Fruit fly (Drosophila melanogaster): ENCODE measurements around the gene CG7294.

The CG7294 gene

DNA sequence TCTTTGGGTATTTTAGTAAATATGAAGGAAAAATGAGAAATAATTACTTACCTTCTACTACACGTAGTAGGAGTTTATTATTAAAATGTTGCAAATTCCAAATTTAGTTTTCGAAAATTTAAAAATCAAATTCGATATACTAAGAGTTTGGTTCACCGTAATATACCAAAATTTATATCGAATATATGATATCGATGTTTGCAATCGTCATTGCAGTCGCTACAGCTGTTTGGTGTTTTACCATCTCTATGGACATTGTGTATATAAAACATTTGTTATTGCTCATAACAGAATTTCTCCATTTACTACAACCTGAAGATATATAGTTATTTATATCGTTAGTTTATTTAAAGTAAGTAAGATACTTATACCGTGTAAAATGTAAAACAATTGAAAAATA, 39.7 kb upstream of the CG7294 start, which contains the start of gene CG6443:
CG6443 (plus strand) TSS at position 228 of the 400 bp plus-strand sequence.
- TF ChIP-seq bab1 (GFP tag; optimal IDR thresholded peaks at IDR 0.05) = peak; percentile 22
- no peak for TF ChIP-seq CG33017 (tag; optimal IDR thresholded peaks at IDR 0.05)

DNA sequence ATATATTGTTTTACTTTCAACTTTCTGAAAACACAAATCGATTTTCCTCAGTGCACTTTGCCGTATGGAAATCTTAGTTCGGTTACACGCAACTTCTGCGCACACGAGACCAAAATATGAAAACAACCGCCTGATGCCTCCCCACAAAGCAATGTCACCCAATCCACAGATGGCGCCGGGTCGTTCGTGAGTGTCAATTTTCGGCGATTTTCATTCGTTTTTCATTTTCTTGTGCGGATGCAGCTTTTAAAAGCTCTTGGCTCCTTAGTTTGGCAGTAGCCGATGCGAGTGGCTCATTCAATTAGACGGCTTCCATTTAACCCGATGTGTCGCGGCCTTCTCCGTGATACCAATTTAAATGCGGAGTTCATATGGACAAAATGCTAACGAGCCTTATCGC, 34.8 kb upstream of the CG7294 start, which contains the start of gene CG6431:
CG6431 (plus strand) TSS at position 301 of the 400 bp plus-strand sequence.
- TF ChIP-seq CG11617 (GFP tag; optimal IDR thresholded peaks at IDR 0.05) (no peak), kay (GFP tag; ENCODE audit: borderline replicate concordance) (no peak), cic (GFP tag; optimal IDR thresholded peaks at IDR 0.05) (no peak)

DNA sequence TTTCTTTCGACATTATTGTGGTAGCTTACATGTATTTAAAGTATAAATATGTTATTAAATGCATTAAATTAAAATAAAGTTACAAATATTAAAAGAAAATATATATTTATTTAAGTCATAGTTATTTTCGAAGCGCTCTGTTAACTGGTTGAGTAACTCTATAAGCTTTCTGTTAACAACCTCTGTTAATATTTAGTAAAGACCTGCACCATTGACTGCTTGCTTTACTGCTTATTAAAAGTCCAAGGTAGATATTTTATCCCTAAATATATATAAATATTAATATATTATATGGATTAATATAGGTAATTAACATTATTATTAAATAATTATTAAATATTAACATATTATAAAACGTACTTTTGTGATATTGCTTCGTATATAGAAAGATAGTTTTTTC, 32.5 kb upstream of the CG7294 start:
- TF ChIP-seq cnc (optimal IDR thresholded peaks at IDR 0.05) = no peak
- TF ChIP-seq tj (GFP tag; optimal IDR thresholded peaks at IDR 0.05) = no peak
- TF ChIP-seq Clk (GFP tag; optimal IDR thresholded peaks at IDR 0.05) = no peak
- no peak for TF ChIP-seq kay (GFP tag; ENCODE audit: borderline replicate concordance)
- no peak for TF ChIP-seq CG1620 (GFP tag; optimal IDR thresholded peaks at IDR 0.05)
- no peak for TF ChIP-seq CG5204 (GFP tag; optimal IDR thresholded peaks at IDR 0.05)
- TF ChIP-seq CG11617 (GFP tag; optimal IDR thresholded peaks at IDR 0.05) = no peak
- no peak for TF ChIP-seq cic (GFP tag; optimal IDR thresholded peaks at IDR 0.05)

DNA sequence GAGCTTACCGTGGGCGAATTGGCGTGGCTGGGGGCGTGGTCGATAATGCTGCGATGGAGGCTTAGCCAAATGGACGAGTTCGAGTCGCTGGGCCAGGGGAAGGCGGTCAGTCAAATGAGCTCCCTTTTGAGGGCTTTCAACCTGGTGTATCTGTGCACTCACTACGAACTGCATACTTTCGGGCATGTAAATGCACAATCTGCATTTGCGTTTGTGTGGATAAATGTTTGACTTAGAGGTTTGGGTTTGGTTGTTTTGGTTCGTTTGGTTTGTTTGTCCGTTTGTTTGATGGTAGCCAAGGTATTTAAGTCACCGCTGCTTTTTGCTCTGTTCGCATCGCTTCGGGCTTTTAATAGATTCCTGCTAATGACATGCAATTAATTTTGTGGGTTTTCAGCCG, 22.1 kb upstream of the CG7294 start:
- TF ChIP-seq CG7101 (tag; optimal IDR thresholded peaks at IDR 0.05) (no peak), toe (GFP tag; optimal IDR thresholded peaks at IDR 0.05) (no peak), cnc (optimal IDR thresholded peaks at IDR 0.05) (no peak), CG14711 (tag; optimal IDR thresholded peaks at IDR 0.05) (no peak), Hr96 (GFP tag; optimal IDR thresholded peaks at IDR 0.05) (no peak), ovo (GFP tag; optimal IDR thresholded peaks at IDR 0.05) (no peak), tj (GFP tag; optimal IDR thresholded peaks at IDR 0.05) (no peak), Mnt (GFP tag; optimal IDR thresholded peaks at IDR 0.05) (no peak), bab1 (GFP tag; optimal IDR thresholded peaks at IDR 0.05) (no peak), CG12768 (GFP tag; optimal IDR thresholded peaks at IDR 0.05) (no peak), Clk (GFP tag; optimal IDR thresholded peaks at IDR 0.05) (no peak), CG7045 (GFP tag; optimal IDR thresholded peaks at IDR 0.05) (no peak), cic (GFP tag; optimal IDR thresholded peaks at IDR 0.05) (no peak), kay (GFP tag; ENCODE audit: borderline replicate concordance) (no peak), CG5204 (GFP tag; optimal IDR thresholded peaks at IDR 0.05) (no peak), CG33017 (tag; optimal IDR thresholded peaks at IDR 0.05) (no peak), CG1620 (GFP tag; optimal IDR thresholded peaks at IDR 0.05) (no peak)

DNA sequence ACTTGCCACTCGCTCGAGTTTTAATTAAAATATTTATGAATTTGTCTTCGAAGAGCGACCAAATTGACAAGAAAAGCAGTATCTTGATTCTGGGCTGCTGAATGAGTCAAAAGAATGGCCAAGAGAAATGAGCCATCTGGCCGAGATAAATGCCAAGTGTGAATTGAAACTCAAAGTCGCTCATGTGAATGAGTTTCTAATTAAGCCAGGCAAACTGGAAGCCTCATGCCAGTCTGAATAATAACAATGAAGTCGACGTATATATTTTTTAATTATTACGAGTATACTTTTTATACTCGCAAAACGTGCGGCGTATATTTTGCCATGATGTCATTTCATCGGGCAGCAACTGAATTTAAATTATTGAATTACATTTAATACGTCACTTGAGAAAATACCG, 20.3 kb upstream of the CG7294 start, which contains the start of gene Lip2:
Lip2 (minus strand) TSS at position 101 of the 400 bp plus-strand sequence.
- no peak for TF ChIP-seq CG14711 (tag; optimal IDR thresholded peaks at IDR 0.05)
- no peak for TF ChIP-seq CG7101 (tag; optimal IDR thresholded peaks at IDR 0.05)
- no peak for TF ChIP-seq CG7045 (GFP tag; optimal IDR thresholded peaks at IDR 0.05)
- TF ChIP-seq toe (GFP tag; optimal IDR thresholded peaks at IDR 0.05) = no peak
- TF ChIP-seq kay (GFP tag; ENCODE audit: borderline replicate concordance) = peak; percentile 17
- TF ChIP-seq bab1 (GFP tag; optimal IDR thresholded peaks at IDR 0.05) = no peak
- TF ChIP-seq Crg-1 (GFP tag; optimal IDR thresholded peaks at IDR 0.05) = no peak

DNA sequence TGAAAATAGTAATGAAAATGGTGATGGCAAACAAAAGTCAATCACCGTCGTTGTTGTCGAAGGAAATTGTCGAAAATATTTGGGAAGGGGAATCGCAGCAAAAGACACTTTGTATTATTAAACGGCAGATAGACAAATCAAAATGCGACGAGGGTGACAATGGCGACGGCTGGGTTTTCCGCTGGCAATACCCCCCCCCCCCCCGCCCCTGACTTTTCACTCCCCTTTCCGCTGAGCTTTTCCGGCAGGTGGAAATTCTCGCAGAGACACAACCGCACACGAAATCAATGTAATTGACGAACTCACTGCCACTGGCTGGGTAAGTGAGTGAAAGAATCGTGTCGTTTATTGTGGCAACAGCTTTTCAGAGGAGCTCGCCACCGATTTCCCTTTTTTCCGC, 19.0 kb upstream of the CG7294 start:
- TF ChIP-seq CG7045 (GFP tag; optimal IDR thresholded peaks at IDR 0.05) (no peak), Hr96 (GFP tag; optimal IDR thresholded peaks at IDR 0.05) (no peak), CG7101 (tag; optimal IDR thresholded peaks at IDR 0.05) (no peak), CG11617 (GFP tag; optimal IDR thresholded peaks at IDR 0.05) (no peak), bab1 (GFP tag; optimal IDR thresholded peaks at IDR 0.05) (no peak), Clk (GFP tag; optimal IDR thresholded peaks at IDR 0.05) (no peak), CG33017 (tag; optimal IDR thresholded peaks at IDR 0.05) (no peak), pad (GFP tag; optimal IDR thresholded peaks at IDR 0.05) (no peak), cnc (optimal IDR thresholded peaks at IDR 0.05) (no peak), cic (GFP tag; optimal IDR thresholded peaks at IDR 0.05) (no peak), kay (GFP tag; ENCODE audit: borderline replicate concordance) (no peak), CG1620 (GFP tag; optimal IDR thresholded peaks at IDR 0.05) (no peak), Mnt (GFP tag; optimal IDR thresholded peaks at IDR 0.05) (no peak), Crg-1 (GFP tag; optimal IDR thresholded peaks at IDR 0.05) (no peak), CG12768 (GFP tag; optimal IDR thresholded peaks at IDR 0.05) (no peak), CG5204 (GFP tag; optimal IDR thresholded peaks at IDR 0.05) (no peak), CG14711 (tag; optimal IDR thresholded peaks at IDR 0.05) (no peak), toe (GFP tag; optimal IDR thresholded peaks at IDR 0.05) (no peak), ovo (GFP tag; optimal IDR thresholded peaks at IDR 0.05) (no peak), tj (GFP tag; optimal IDR thresholded peaks at IDR 0.05) (no peak)

DNA sequence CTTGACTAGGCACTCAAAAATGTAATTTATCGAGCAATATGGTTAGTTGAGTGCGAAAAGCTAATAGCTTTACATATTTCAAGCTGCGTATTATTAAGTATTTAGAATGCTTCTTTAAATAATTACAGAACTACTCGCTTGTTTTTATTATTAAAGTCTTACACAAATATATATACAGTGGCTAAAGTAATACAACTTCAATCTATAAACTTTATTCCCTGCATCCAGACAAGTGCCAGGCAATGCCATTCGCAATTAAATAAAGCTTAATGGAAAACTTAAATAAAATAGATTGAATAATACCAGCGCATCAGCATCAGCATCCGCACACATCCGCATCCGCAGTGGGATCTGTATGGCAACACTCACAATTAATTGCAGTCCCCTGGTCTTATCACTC, 17.2 kb upstream of the CG7294 start:
- TF ChIP-seq Clk (GFP tag; optimal IDR thresholded peaks at IDR 0.05) = no peak
- no peak for TF ChIP-seq cic (GFP tag; optimal IDR thresholded peaks at IDR 0.05)
- no peak for TF ChIP-seq CG7101 (tag; optimal IDR thresholded peaks at IDR 0.05)
- TF ChIP-seq cnc (optimal IDR thresholded peaks at IDR 0.05) = no peak
- no peak for TF ChIP-seq Crg-1 (GFP tag; optimal IDR thresholded peaks at IDR 0.05)
- no peak for TF ChIP-seq bab1 (GFP tag; optimal IDR thresholded peaks at IDR 0.05)
- TF ChIP-seq CG14711 (tag; optimal IDR thresholded peaks at IDR 0.05) = no peak
- TF ChIP-seq tj (GFP tag; optimal IDR thresholded peaks at IDR 0.05) = no peak
- no peak for TF ChIP-seq CG5204 (GFP tag; optimal IDR thresholded peaks at IDR 0.05)
- TF ChIP-seq CG12768 (GFP tag; optimal IDR thresholded peaks at IDR 0.05) = no peak
- TF ChIP-seq ovo (GFP tag; optimal IDR thresholded peaks at IDR 0.05) = no peak
- no peak for TF ChIP-seq Mnt (GFP tag; optimal IDR thresholded peaks at IDR 0.05)
- no peak for TF ChIP-seq kay (GFP tag; ENCODE audit: borderline replicate concordance)
- TF ChIP-seq CG1620 (GFP tag; optimal IDR thresholded peaks at IDR 0.05) = no peak
- TF ChIP-seq Hr96 (GFP tag; optimal IDR thresholded peaks at IDR 0.05) = no peak
- TF ChIP-seq CG11617 (GFP tag; optimal IDR thresholded peaks at IDR 0.05) = no peak
- TF ChIP-seq CG7045 (GFP tag; optimal IDR thresholded peaks at IDR 0.05) = no peak
- TF ChIP-seq pad (GFP tag; optimal IDR thresholded peaks at IDR 0.05) = no peak
